Worm (Caenorhabditis elegans): ENCODE measurements around the gene K11C4.2.

Gene K11C4.2

ce11 chrV:6934212-6934611, 39.3 kb downstream of the K11C4.2 start, which contains the start of gene lipl-6:
Gene lipl-6 (minus strand): TSS chrV:6934312.
- no peak for TF ChIP-seq ceh-28 (tag; optimal IDR thresholded peaks at IDR 0.05)
- no peak for TF ChIP-seq lin-15B (tag; optimal IDR thresholded peaks at IDR 0.05)
- no peak for TF ChIP-seq egl-5 (tag; optimal IDR thresholded peaks at IDR 0.05)
- TF ChIP-seq skn-1 (tag; optimal IDR thresholded peaks at IDR 0.05), result no peak
- TF ChIP-seq nhr-76 (tag; optimal IDR thresholded peaks at IDR 0.05), result no peak

ce11 chrV:6935878-6936277, 41.0 kb downstream of the K11C4.2 start, which contains the start of gene Y57E12B.10:
Gene Y57E12B.10 (minus strand): TSS chrV:6935978.
- no peak for TF ChIP-seq nhr-43 (tag; optimal IDR thresholded peaks at IDR 0.05; ENCODE audit: poor library complexity, severe bottlenecking)
- TF ChIP-seq lin-15B (tag; optimal IDR thresholded peaks at IDR 0.05), result no peak
- no peak for TF ChIP-seq mdl-1 (tag; optimal IDR thresholded peaks at IDR 0.05)
- no peak for TF ChIP-seq ceh-16 (tag; optimal IDR thresholded peaks at IDR 0.05)
- no peak for TF ChIP-seq sea-2 (GFP tag; optimal IDR thresholded peaks at IDR 0.05)
- TF ChIP-seq unc-62 (GFP tag; optimal IDR thresholded peaks at IDR 0.05), result no peak
- no peak for TF ChIP-seq nhr-67 (tag; optimal IDR thresholded peaks at IDR 0.05)

Measured in whole organism, L3 larva.